Fruit fly (Drosophila melanogaster): ENCODE data around the gene bsk.

DNA sequence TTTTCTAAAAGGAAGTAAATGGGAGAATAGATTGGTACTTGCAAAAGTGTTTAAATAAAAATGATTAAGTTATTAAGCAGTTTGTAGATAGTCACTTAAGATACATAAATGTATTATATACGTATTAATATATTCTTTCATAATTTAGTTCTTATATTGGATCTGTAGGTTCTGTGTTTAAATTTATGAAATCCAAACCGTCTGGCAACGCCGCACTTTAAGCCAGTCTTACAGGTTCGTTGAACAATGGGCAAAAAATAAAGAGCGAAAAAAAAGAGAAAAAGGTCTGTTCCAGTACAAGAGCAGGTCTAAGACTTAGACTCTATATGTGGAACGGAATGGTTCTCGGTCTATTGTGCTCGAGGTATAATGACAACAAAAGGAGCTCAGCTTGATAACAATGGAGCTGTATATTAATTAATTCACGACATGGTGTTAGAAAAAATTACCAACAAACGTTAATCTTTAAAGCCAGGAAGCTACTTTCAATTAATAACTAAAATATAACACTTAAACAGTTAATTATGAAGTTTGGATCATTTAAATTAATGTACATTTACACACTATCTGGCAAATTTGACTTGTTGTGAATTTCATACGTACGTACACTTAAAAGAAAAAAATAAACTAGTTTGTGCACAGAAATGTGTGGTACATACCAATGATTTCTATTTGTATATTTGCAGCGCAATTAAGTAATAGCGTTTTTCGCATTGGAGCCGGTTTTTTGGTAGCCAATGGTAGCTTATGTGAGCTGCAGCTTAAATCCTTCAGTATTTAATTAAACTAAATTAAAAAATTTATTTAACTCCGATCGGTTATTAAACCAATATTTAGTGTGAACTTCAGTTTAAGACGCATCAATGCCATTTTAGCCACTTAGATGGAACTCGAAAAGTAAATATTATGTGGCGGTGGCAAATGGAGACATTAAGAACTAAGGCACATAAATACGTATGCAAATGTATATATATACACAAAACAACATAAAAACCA, 41.2 kb downstream of the bsk start, which contains the start of gene CG5731:
- TF ChIP-seq CG8478 (optimal IDR thresholded peaks at IDR 0.05): no peak
- no peak for TF ChIP-seq CTCF (optimal IDR thresholded peaks at IDR 0.05)

Measured in S2 (cell line).